Fruit fly (Drosophila melanogaster) whole organism, embryonic: ENCODE data around the gene CG6983.

Experiments
- Adf1 ChIP-seq: fragments of 200-800 bp; sonication (Bioruptor generic); IDR thresholded peaks from 2 replicates; pipeline ENCODE4 v1.3.6; 2022; ENCODE audit warnings: missing biosample characterization, missing genetic modification characterization
- Awh ChIP-seq: fragments of 200-800 bp; sonication (Bioruptor generic); IDR thresholded peaks from 2 replicates; pipeline ENCODE4, ENCODE4 v1.3.6; 2022; ENCODE audit warnings: missing biosample characterization, missing genetic modification characterization
- Bgb ChIP-seq: fragments of 200-800 bp; sonication (Bioruptor generic); IDR thresholded peaks from 2 replicates; pipeline ENCODE4 v1.3.6; 2022; ENCODE audit warnings: missing biosample characterization, missing genetic modification characterization; ENCODE audit not compliant: partially characterized antibody
- CG12769 ChIP-seq: fragments of 200-800 bp; sonication (Bioruptor generic); optimal IDR thresholded peaks from 2 replicates; lab custom pipeline; 2019; ENCODE audit warnings: missing biosample characterization, mild to moderate bottlenecking, missing genetic modification characterization, moderate library complexity
- CG12942 ChIP-seq: fragments of 200-800 bp; sonication (Bioruptor generic); optimal IDR thresholded peaks from 3 replicates; lab custom pipeline; 2016; ENCODE audit warnings: missing biosample characterization, missing genetic modification characterization
- CG14965 ChIP-seq: fragments of 200-800 bp; sonication (Bioruptor generic); optimal IDR thresholded peaks from 2 replicates; lab custom pipeline; 2016; ENCODE audit warnings: missing biosample characterization, missing genetic modification characterization, borderline replicate concordance
- CG1529 ChIP-seq: fragments of 200-800 bp; sonication (Bioruptor generic); optimal IDR thresholded peaks from 3 replicates; lab custom pipeline; 2018; ENCODE audit warnings: missing biosample characterization, missing genetic modification characterization
- CG15514 ChIP-seq: fragments of 200-800 bp; sonication (Bioruptor generic); optimal IDR thresholded peaks from 3 replicates; lab custom pipeline; 2017; ENCODE audit warnings: missing biosample characterization, missing genetic modification characterization, mild to moderate bottlenecking, moderate library complexity, missing genetic modification reagents
- CG17385 ChIP-seq: fragments of 200-800 bp; sonication (Bioruptor generic); optimal IDR thresholded peaks from 3 replicates; lab custom pipeline; 2018; ENCODE audit warnings: missing biosample characterization, mild to moderate bottlenecking, missing genetic modification characterization
- CG17912 ChIP-seq: fragments of 200-800 bp; sonication (Bioruptor generic); optimal IDR thresholded peaks from 2 replicates; lab custom pipeline; 2018; ENCODE audit warnings: missing biosample characterization, mild to moderate bottlenecking, missing genetic modification characterization
- CG2116 ChIP-seq: fragments of 200-800 bp; sonication (Bioruptor generic); optimal IDR thresholded peaks from 3 replicates; lab custom pipeline; 2018; ENCODE audit warnings: missing biosample characterization, mild to moderate bottlenecking, missing genetic modification characterization
- CG2199 ChIP-seq: fragments of 200-800 bp; sonication (Bioruptor generic); IDR thresholded peaks from 3 replicates; pipeline ENCODE4 v1.3.6; 2022; ENCODE audit warnings: missing biosample characterization, missing genetic modification characterization
- CG34422 ChIP-seq: fragments of 200-800 bp; sonication (Bioruptor generic); IDR thresholded peaks from 3 replicates; pipeline ENCODE4 v1.3.6; 2022; ENCODE audit warnings: missing biosample characterization, missing genetic modification characterization
- CG4820 ChIP-seq: fragments of 200-800 bp; sonication (Bioruptor generic); optimal IDR thresholded peaks from 3 replicates; lab custom pipeline; 2016; ENCODE audit warnings: missing biosample characterization, missing genetic modification characterization
- CG4854 ChIP-seq: fragments of 200-800 bp; sonication (Bioruptor generic); optimal IDR thresholded peaks from 2 replicates; lab custom pipeline; 2016; ENCODE audit warnings: missing biosample characterization, missing genetic modification characterization, inconsistent platforms
- Dad ChIP-seq: fragments of 200-800 bp; sonication (Bioruptor generic); optimal IDR thresholded peaks from 3 replicates; lab custom pipeline; 2016; ENCODE audit warnings: missing biosample characterization, missing genetic modification characterization
- Dbx ChIP-seq: fragments of 200-800 bp; sonication (Bioruptor generic); IDR thresholded peaks from 3 replicates; pipeline ENCODE4 v1.3.6; 2022; ENCODE audit warnings: missing biosample characterization, missing genetic modification characterization
- Deaf1 ChIP-seq: fragments of 200-800 bp; optimal IDR thresholded peaks from 3 replicates; lab custom pipeline; 2019; ENCODE audit warnings: missing biosample characterization, mild to moderate bottlenecking, missing genetic modification characterization, moderate library complexity
- E2f2 ChIP-seq: fragments of 200-800 bp; sonication (Bioruptor generic); IDR thresholded peaks from 2 replicates; pipeline ENCODE4 v1.3.6; 2022; ENCODE audit warnings: missing biosample characterization, missing genetic modification characterization
- Fer1 ChIP-seq: fragments of 200-800 bp; sonication (Bioruptor generic); optimal IDR thresholded peaks from 2 replicates; lab custom pipeline; 2017; ENCODE audit warnings: missing biosample characterization, mild to moderate bottlenecking, missing genetic modification characterization
- HLH4C ChIP-seq: fragments of 200-800 bp; sonication (Bioruptor generic); IDR thresholded peaks from 3 replicates; pipeline ENCODE4 v1.3.6; 2022; ENCODE audit warnings: missing biosample characterization, missing genetic modification characterization; ENCODE audit not compliant: partially characterized antibody
- Hey ChIP-seq: fragments of 200-800 bp; sonication (Bioruptor generic); optimal IDR thresholded peaks from 3 replicates; lab custom pipeline; 2018; ENCODE audit warnings: missing biosample characterization, mild to moderate bottlenecking, missing genetic modification characterization
- Kr ChIP-seq: fragments of 200-800 bp; sonication (Bioruptor generic); optimal IDR thresholded peaks from 2 replicates; lab custom pipeline; 2017; ENCODE audit warnings: missing biosample characterization, mild to moderate bottlenecking, missing genetic modification characterization
- Med ChIP-seq: fragments of 200-800 bp; sonication (Bioruptor generic); peaks from one replicate; lab custom pipeline; 2016; ENCODE audit warnings: missing biosample characterization, missing genetic modification characterization, mild to moderate bottlenecking, inconsistent platforms, moderate library complexity
- NFAT ChIP-seq: fragments of 200-800 bp; sonication (Bioruptor generic); IDR thresholded peaks from 2 replicates; pipeline ENCODE4 v1.3.6; 2022; ENCODE audit warnings: missing biosample characterization, missing genetic modification characterization
- Neu2 ChIP-seq: fragments of 200-800 bp; sonication (Bioruptor generic); optimal IDR thresholded peaks from 3 replicates; lab custom pipeline; 2016; ENCODE audit warnings: missing biosample characterization, missing genetic modification characterization, borderline replicate concordance
- Poxn ChIP-seq: fragments of 200-800 bp; sonication (Bioruptor generic); IDR thresholded peaks from 2 replicates; pipeline ENCODE4 v1.3.6; 2022; ENCODE audit warnings: missing biosample characterization, missing genetic modification characterization
- Six4 ChIP-seq: fragments of 200-800 bp; sonication (Bioruptor generic); optimal IDR thresholded peaks from 2 replicates; lab custom pipeline; 2016; ENCODE audit warnings: missing biosample characterization, missing genetic modification characterization
- Sry-β ChIP-seq: fragments of 200-800 bp; sonication (Bioruptor generic); optimal IDR thresholded peaks from 2 replicates; lab custom pipeline; 2018; ENCODE audit warnings: missing biosample characterization, mild to moderate bottlenecking, missing genetic modification characterization, moderate library complexity
- Ssrp ChIP-seq: fragments of 200-800 bp; sonication (Bioruptor generic); optimal IDR thresholded peaks from 2 replicates; lab custom pipeline; 2018; ENCODE audit warnings: missing biosample characterization, mild to moderate bottlenecking, missing genetic modification characterization, moderate library complexity
- TFAM ChIP-seq: fragments of 200-800 bp; sonication (Bioruptor generic); optimal IDR thresholded peaks from 2 replicates; lab custom pipeline; 2017; ENCODE audit warnings: missing biosample characterization, missing genetic modification characterization, inconsistent platforms
- Taf1 ChIP-seq: fragments of 200-800 bp; sonication (Bioruptor generic); IDR thresholded peaks from 2 replicates; pipeline ENCODE4 v1.3.6; 2022; ENCODE audit warnings: missing biosample characterization, missing genetic modification characterization
- Vsx1 ChIP-seq: fragments of 200-800 bp; sonication (Bioruptor generic); optimal IDR thresholded peaks from 2 replicates; lab custom pipeline; 2017; ENCODE audit warnings: missing biosample characterization, mild to moderate bottlenecking, missing genetic modification characterization, missing genetic modification reagents
- bsh ChIP-seq, 2 experiments: fragments of 200-800 bp; sonication (Bioruptor generic); optimal IDR thresholded peaks; 2 replicates each; lab custom pipeline; 2017 to 2018; ENCODE audit warnings: mild to moderate bottlenecking in 2 of 2, missing biosample characterization in 2 of 2, missing genetic modification characterization in 2 of 2, moderate library complexity in 1 of 2
- cg ChIP-seq: fragments of 200-800 bp; sonication (Bioruptor generic); optimal IDR thresholded peaks from 3 replicates; lab custom pipeline; 2019; ENCODE audit warnings: missing biosample characterization, mild to moderate bottlenecking, missing genetic modification characterization, moderate library complexity
- crc ChIP-seq: fragments of 200-800 bp; sonication (Bioruptor generic); optimal IDR thresholded peaks from 2 replicates; lab custom pipeline; 2016; ENCODE audit warnings: missing biosample characterization, missing genetic modification characterization
- crol ChIP-seq: fragments of 200-800 bp; sonication (Bioruptor generic); IDR thresholded peaks from 2 replicates; pipeline ENCODE4 v1.3.6; 2022; ENCODE audit warnings: missing biosample characterization, missing genetic modification characterization
- ewg ChIP-seq: fragments of 200-800 bp; sonication (Bioruptor generic); optimal IDR thresholded peaks from 3 replicates; lab custom pipeline; 2017; ENCODE audit warnings: mild to moderate bottlenecking, missing biosample characterization, missing genetic modification reagents, missing genetic modification characterization
- kni ChIP-seq: fragments of 200-800 bp; sonication (Bioruptor generic); optimal IDR thresholded peaks from 3 replicates; lab custom pipeline; 2017; ENCODE audit warnings: mild to moderate bottlenecking, missing biosample characterization, missing genetic modification reagents, missing genetic modification characterization
- knrl ChIP-seq: fragments of 200-800 bp; sonication (Bioruptor generic); IDR thresholded peaks from 3 replicates; pipeline ENCODE4 v1.3.6; 2022; ENCODE audit warnings: missing biosample characterization, missing genetic modification characterization; ENCODE audit not compliant: partially characterized antibody
- lbe ChIP-seq: fragments of 200-800 bp; sonication (Bioruptor generic); optimal IDR thresholded peaks from 2 replicates; lab custom pipeline; 2016; ENCODE audit warnings: missing biosample characterization, mild to moderate bottlenecking, missing genetic modification characterization
- lov ChIP-seq, 2 experiments: fragments of 200-800 bp in 1 of 2; fragments of >200 bp in 1 of 2; sonication (Bioruptor generic) in 1 of 2; IDR thresholded peaks in 1 of 2; optimal IDR thresholded peaks in 1 of 2; 2 replicates in 1 of 2; 3 replicates in 1 of 2; pipeline versions ENCODE4 v1.3.6 to Lab custom; 2017 to 2022; ENCODE audit warnings: missing biosample characterization in 1 of 2, missing genetic modification characterization in 1 of 2
- nerfin-1 ChIP-seq: fragments of 200-800 bp; sonication (Bioruptor generic); optimal IDR thresholded peaks from 3 replicates; lab custom pipeline; 2019; ENCODE audit warnings: missing biosample characterization, mild to moderate bottlenecking, missing genetic modification characterization, moderate library complexity
- org-1 ChIP-seq: fragments of 200-800 bp; sonication (Bioruptor generic); optimal IDR thresholded peaks from 2 replicates; lab custom pipeline; 2017; ENCODE audit warnings: missing biosample characterization, missing genetic modification characterization
- peb ChIP-seq: fragments of 200-800 bp; sonication (Bioruptor generic); IDR thresholded peaks from 2 replicates; pipeline ENCODE4 v1.3.6; 2022; ENCODE audit warnings: missing biosample characterization, missing genetic modification characterization
- sd ChIP-seq: fragments of 200-800 bp; sonication (Bioruptor generic); optimal IDR thresholded peaks from 3 replicates; lab custom pipeline; 2018; ENCODE audit warnings: missing biosample characterization, mild to moderate bottlenecking, missing genetic modification characterization, moderate library complexity
- tap ChIP-seq: fragments of 200-800 bp; optimal IDR thresholded peaks from 3 replicates; lab custom pipeline; 2019; ENCODE audit warnings: missing biosample characterization, mild to moderate bottlenecking, missing genetic modification characterization, moderate library complexity
- tup ChIP-seq: fragments of 200-800 bp; sonication (Bioruptor generic); optimal IDR thresholded peaks from 2 replicates; lab custom pipeline; 2016; ENCODE audit warnings: missing biosample characterization, mild to moderate bottlenecking, missing genetic modification characterization, moderate library complexity
- unc-4 ChIP-seq: fragments of 200-800 bp; sonication (Bioruptor generic); IDR thresholded peaks from 2 replicates; pipeline ENCODE4 v1.3.6; 2022; ENCODE audit warnings: missing biosample characterization, missing genetic modification characterization; ENCODE audit not compliant: partially characterized antibody
- usp ChIP-seq: fragments of >200 bp; optimal IDR thresholded peaks from 2 replicates; lab custom pipeline; 2017; ENCODE audit warnings: missing biosample characterization, missing genetic modification characterization

The CG6983 gene

DNA sequence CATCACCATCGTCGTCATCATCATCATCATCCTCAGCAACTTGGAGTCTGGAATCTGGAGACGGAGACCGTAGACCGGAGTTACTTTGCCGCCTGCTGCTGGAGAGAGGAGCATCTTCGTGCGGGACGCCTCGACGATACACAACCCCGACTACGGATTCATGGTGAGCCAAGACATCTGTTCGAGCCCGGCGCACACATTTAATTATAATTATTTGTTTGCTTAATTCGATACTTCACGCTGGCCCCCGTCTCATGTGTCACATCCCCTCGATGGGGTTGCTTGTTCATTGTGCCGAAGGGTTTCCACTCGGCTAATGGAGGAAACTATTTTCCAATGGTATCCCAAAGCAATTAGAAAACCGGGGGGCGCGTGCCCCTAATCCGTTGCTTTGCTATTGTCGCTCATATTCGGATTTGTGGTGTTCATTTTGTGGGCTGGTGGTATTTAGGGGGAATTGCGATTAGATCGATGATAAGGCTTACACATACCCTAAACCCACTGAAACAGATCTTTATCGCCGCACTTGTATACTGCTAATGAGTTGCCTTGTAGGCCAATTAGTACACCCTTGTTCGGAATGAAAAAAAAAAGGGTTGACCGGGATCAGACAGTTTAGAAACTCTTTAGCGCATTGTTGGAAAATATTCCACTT, 2.9 kb upstream of the CG6983 start (continued):
- TF ChIP-seq Med (GFP tag; lab: Kevin White, UChicago) (peak; percentile 17), ewg (GFP tag; lab: Kevin White, UChicago) (no peak), CG12769 (peak; percentile 1), lbe (GFP tag; lab: Kevin White, UChicago) (no peak), Six4 (no peak), CG2199 (0 out of 3 replicates have a peak, but pooled peaks have one; percentile 47), Neu2 (GFP tag; lab: Kevin White, UChicago) (no peak), HLH4C (GFP tag; lab: Robert Waterston, UW) (no peak), CG4854 (no peak), Vsx1 (GFP tag; lab: Kevin White, UChicago) (peak; percentile 90), Dad (GFP tag; lab: Kevin White, UChicago) (no peak), CG17912 (GFP tag; lab: Kevin White, UChicago) (no peak), CG1529 (GFP tag; lab: Kevin White, UChicago) (no peak), lov (optimal IDR thresholded peaks at IDR 0.05; lab: Kevin White, UChicago) (no peak), lov (GFP tag; IDR thresholded peaks at IDR 0.05; lab: Robert Waterston, UW) (0 out of 3 replicates have a peak, but pooled peaks have one; percentile 44), tup (no peak), Ssrp (tag; lab: Kevin White, UChicago) (no peak), crc (no peak), Deaf1 (tag; lab: Kevin White, UChicago) (peak; percentile 4), CG12942 (GFP tag; lab: Kevin White, UChicago) (no peak), TFAM (GFP tag; lab: Kevin White, UChicago) (no peak), NFAT (no peak), Sry-β (GFP tag; lab: Kevin White, UChicago) (no peak), cg (no peak), CG15514 (no peak), E2f2 (GFP tag; lab: Robert Waterston, UW) (no peak), Taf1 (no peak), sd (tag; lab: Kevin White, UChicago) (peak; percentile 63), knrl (no peak), bsh (GFP tag; optimal IDR thresholded peaks at IDR 0.05; lab: Kevin White, UChicago) (no peak), CG2116 (GFP tag; lab: Kevin White, UChicago) (no peak), org-1 (no peak), Kr (GFP tag; lab: Kevin White, UChicago) (peak; percentile 41), CG34422 (GFP tag; lab: Robert Waterston, UW) (no peak), CG14965 (GFP tag; lab: Kevin White, UChicago) (no peak), unc-4 (GFP tag; lab: Robert Waterston, UW) (no peak), CG4820 (GFP tag; lab: Kevin White, UChicago) (no peak)

DNA sequence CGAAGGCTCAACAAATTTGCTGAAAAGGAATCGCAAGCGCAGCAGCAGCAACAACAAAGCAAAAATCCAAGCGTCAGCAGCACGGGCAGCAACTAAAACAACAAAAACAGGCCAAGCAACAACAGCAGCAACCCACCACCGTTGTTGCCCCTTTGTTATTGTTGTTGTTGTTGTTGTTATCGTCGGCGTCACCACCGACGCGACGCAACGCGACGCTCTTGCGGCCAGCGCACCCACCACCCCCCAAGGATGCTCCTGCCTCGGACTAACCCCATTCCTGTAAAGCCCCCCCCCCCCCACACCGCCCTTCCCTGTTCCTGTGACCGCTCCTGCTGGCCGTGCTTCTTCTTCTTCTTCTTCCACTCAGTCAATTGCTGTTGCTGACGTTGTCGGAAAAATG, 1.6 kb upstream of the CG6983 start:
- TF ChIP-seq tap (tag; lab: Kevin White, UChicago) = no peak
- TF ChIP-seq CG17385 (GFP tag; lab: Kevin White, UChicago) = peak; percentile 65
- peak; percentile 32; the same call in 1 of the 3 replicates for TF ChIP-seq Dbx (GFP tag; lab: Robert Waterston, UW)
- TF ChIP-seq Poxn (GFP tag; lab: Robert Waterston, UW) = 0 out of 2 replicates have a peak, but pooled peaks have one; percentile 11
- TF ChIP-seq Awh (GFP tag; lab: Robert Waterston, UW) = no peak
- no peak for TF ChIP-seq peb
- TF ChIP-seq Bgb (GFP tag; lab: Robert Waterston, UW) = 0 out of 2 replicates have a peak, but pooled peaks have one; percentile 13
- TF ChIP-seq Hey (tag; lab: Kevin White, UChicago) = peak; percentile 39
- peak; percentile 49; the same call in 1 of the 2 replicates for TF ChIP-seq Adf1
- TF ChIP-seq Fer1 (GFP tag; lab: Kevin White, UChicago) = no peak
- TF ChIP-seq nerfin-1 (tag; lab: Kevin White, UChicago) = peak; percentile 44
- TF ChIP-seq crol (GFP tag; lab: Robert Waterston, UW) = peak; percentile 80
- peak; percentile 31; the same call in 1 of the 3 replicates for TF ChIP-seq CG2199
- no peak for TF ChIP-seq usp (GFP tag; lab: Kevin White, UChicago)
- peak; percentile 11 for TF ChIP-seq kni (GFP tag; lab: Kevin White, UChicago)
